Fruit fly (Drosophila melanogaster) whole organism, embryonic: ENCODE data around the gene bma.

Experiments used
- ATbp ChIP-seq: fragments of 200-800 bp; sonication (Bioruptor generic); optimal IDR thresholded peaks from 2 replicates; lab custom pipeline; 2017; ENCODE audit warnings: missing biosample characterization, mild to moderate bottlenecking, missing genetic modification characterization, missing genetic modification reagents
- Aef1 ChIP-seq: fragments of 200-800 bp; sonication (Bioruptor generic); IDR thresholded peaks from 3 replicates; pipeline ENCODE4 v1.3.6; 2022; ENCODE audit warnings: missing biosample characterization, missing genetic modification characterization
- Blimp-1 ChIP-seq: fragments of 200-800 bp; sonication (Bioruptor generic); optimal IDR thresholded peaks from 3 replicates; lab custom pipeline; 2018; ENCODE audit warnings: missing biosample characterization, missing genetic modification characterization, mild to moderate bottlenecking, moderate library complexity, missing genetic modification reagents
- CG10462 ChIP-seq: fragments of 200-800 bp; sonication (Bioruptor generic); optimal IDR thresholded peaks from 2 replicates; lab custom pipeline; 2016; ENCODE audit warnings: missing biosample characterization, missing genetic modification characterization
- CG11085 ChIP-seq: fragments of 200-800 bp; sonication (Bioruptor generic); IDR thresholded peaks from 2 replicates; pipeline ENCODE4 v1.3.6; 2022; ENCODE audit warnings: missing biosample characterization, missing genetic modification characterization
- CG11456 ChIP-seq: fragments of 200-800 bp; sonication (Bioruptor generic); IDR thresholded peaks from 3 replicates; pipeline ENCODE4 v1.3.6; 2022; ENCODE audit warnings: missing biosample characterization, missing genetic modification characterization
- CG13624 ChIP-seq: fragments of 200-800 bp; sonication (Bioruptor generic); optimal IDR thresholded peaks from 2 replicates; lab custom pipeline; 2016; ENCODE audit warnings: missing biosample characterization, missing genetic modification characterization
- CG15269 ChIP-seq: fragments of 200-800 bp; sonication (Bioruptor generic); optimal IDR thresholded peaks from 2 replicates; lab custom pipeline; 2018; ENCODE audit warnings: missing biosample characterization, mild to moderate bottlenecking, missing genetic modification characterization, moderate library complexity
- CG1529 ChIP-seq: fragments of 200-800 bp; sonication (Bioruptor generic); optimal IDR thresholded peaks from 3 replicates; lab custom pipeline; 2018; ENCODE audit warnings: missing biosample characterization, missing genetic modification characterization
- CG2199 ChIP-seq: fragments of 200-800 bp; sonication (Bioruptor generic); IDR thresholded peaks from 3 replicates; pipeline ENCODE4 v1.3.6; 2022; ENCODE audit warnings: missing biosample characterization, missing genetic modification characterization
- CG2712 ChIP-seq: fragments of 200-800 bp; optimal IDR thresholded peaks from 3 replicates; lab custom pipeline; 2019; ENCODE audit warnings: missing biosample characterization, mild to moderate bottlenecking, missing genetic modification characterization, moderate library complexity
- CG33557 ChIP-seq: fragments of 200-800 bp; sonication (Bioruptor generic); optimal IDR thresholded peaks from 2 replicates; lab custom pipeline; 2019; ENCODE audit warnings: missing biosample characterization, mild to moderate bottlenecking, missing genetic modification characterization, moderate library complexity
- CG7963 ChIP-seq: fragments of 200-800 bp; sonication (Bioruptor generic); IDR thresholded peaks from 3 replicates; pipeline ENCODE4 v1.3.6; 2022; ENCODE audit warnings: missing biosample characterization, missing genetic modification characterization; ENCODE audit not compliant: partially characterized antibody
- CG8765 ChIP-seq: fragments of 200-800 bp; sonication (Bioruptor generic); IDR thresholded peaks from 2 replicates; pipeline ENCODE4 v1.3.6; 2022; ENCODE audit warnings: missing biosample characterization, missing genetic modification characterization
- CTCF ChIP-seq: fragments of 200-800 bp; sonication (Bioruptor generic); optimal IDR thresholded peaks from 2 replicates; lab custom pipeline; 2017; ENCODE audit warnings: missing biosample characterization, mild to moderate bottlenecking, missing genetic modification characterization, moderate library complexity
- Camta ChIP-seq: fragments of 200-800 bp; sonication (Bioruptor generic); optimal IDR thresholded peaks from 2 replicates; lab custom pipeline; 2016; ENCODE audit warnings: missing biosample characterization, missing genetic modification characterization
- Dbx ChIP-seq: fragments of 200-800 bp; sonication (Bioruptor generic); IDR thresholded peaks from 3 replicates; pipeline ENCODE4 v1.3.6; 2022; ENCODE audit warnings: missing biosample characterization, missing genetic modification characterization
- Deaf1 ChIP-seq: fragments of 200-800 bp; optimal IDR thresholded peaks from 3 replicates; lab custom pipeline; 2019; ENCODE audit warnings: missing biosample characterization, mild to moderate bottlenecking, missing genetic modification characterization, moderate library complexity
- Drgx ChIP-seq: fragments of 200-800 bp; sonication (Bioruptor generic); IDR thresholded peaks from 2 replicates; pipeline ENCODE4 v1.3.6; 2022; ENCODE audit warnings: missing biosample characterization, missing genetic modification characterization
- Fer3 ChIP-seq: fragments of 200-800 bp; sonication (Bioruptor generic); optimal IDR thresholded peaks from 2 replicates; lab custom pipeline; 2018; ENCODE audit warnings: missing biosample characterization, mild to moderate bottlenecking, missing genetic modification characterization, moderate library complexity
- Hmr ChIP-seq: fragments of 200-800 bp; sonication (Bioruptor generic); optimal IDR thresholded peaks from 3 replicates; lab custom pipeline; 2017; ENCODE audit warnings: mild to moderate bottlenecking, missing biosample characterization, missing genetic modification reagents, missing genetic modification characterization
- Hr51 ChIP-seq, 2 experiments: fragments of 200-800 bp; sonication (Bioruptor generic); optimal IDR thresholded peaks; 2 replicates in 1 of 2; 3 replicates in 1 of 2; lab custom pipeline; 2016 to 2018; ENCODE audit warnings: missing biosample characterization in 2 of 2, missing genetic modification characterization in 2 of 2, mild to moderate bottlenecking in 1 of 2, moderate library complexity in 1 of 2
- Pdp1 ChIP-seq, 2 experiments: fragments of 200-800 bp; sonication (Bioruptor generic); optimal IDR thresholded peaks; 3 replicates each; lab custom pipeline; 2016; ENCODE audit warnings: missing biosample characterization in 2 of 2, missing genetic modification characterization in 2 of 2, mild to moderate bottlenecking in 1 of 2, moderate library complexity in 1 of 2
- Six4 ChIP-seq: fragments of 200-800 bp; sonication (Bioruptor generic); optimal IDR thresholded peaks from 2 replicates; lab custom pipeline; 2016; ENCODE audit warnings: missing biosample characterization, missing genetic modification characterization
- ab ChIP-seq: fragments of 200-800 bp; sonication (Bioruptor generic); optimal IDR thresholded peaks from 2 replicates; lab custom pipeline; 2016; ENCODE audit warnings: missing biosample characterization, missing genetic modification characterization
- bab2 ChIP-seq: fragments of 200-800 bp; sonication (Bioruptor generic); optimal IDR thresholded peaks from 2 replicates; lab custom pipeline; 2016; ENCODE audit warnings: missing biosample characterization, missing genetic modification characterization
- bbx ChIP-seq: fragments of 200-800 bp; sonication (Bioruptor generic); IDR thresholded peaks from 2 replicates; pipeline ENCODE4 v1.3.6; 2022; ENCODE audit warnings: missing biosample characterization, missing genetic modification characterization; ENCODE audit not compliant: partially characterized antibody
- cas ChIP-seq: fragments of 200-800 bp; sonication (Bioruptor generic); IDR thresholded peaks from 2 replicates; pipeline ENCODE4 v1.3.6; 2022; ENCODE audit warnings: missing biosample characterization, missing genetic modification characterization
- disco-r ChIP-seq: fragments of 200-800 bp; sonication (Bioruptor generic); optimal IDR thresholded peaks from 2 replicates; lab custom pipeline; 2016; ENCODE audit warnings: missing biosample characterization, missing genetic modification characterization
- dmrt99B ChIP-seq: fragments of 200-800 bp; sonication (Bioruptor generic); optimal IDR thresholded peaks from 2 replicates; lab custom pipeline; 2018; ENCODE audit warnings: missing biosample characterization, mild to moderate bottlenecking, missing genetic modification characterization, moderate library complexity
- dysf ChIP-seq: fragments of 200-800 bp; sonication (Bioruptor generic); IDR thresholded peaks from 3 replicates; pipeline ENCODE4 v1.3.6; 2022; ENCODE audit warnings: missing biosample characterization, missing genetic modification characterization
- eyg ChIP-seq: fragments of 200-800 bp; sonication (Bioruptor generic); optimal IDR thresholded peaks from 3 replicates; lab custom pipeline; 2016; ENCODE audit warnings: missing biosample characterization, missing genetic modification characterization
- gcm ChIP-seq: fragments of 200-800 bp; sonication (Bioruptor generic); optimal IDR thresholded peaks from 2 replicates; lab custom pipeline; 2019; ENCODE audit warnings: missing biosample characterization, mild to moderate bottlenecking, missing genetic modification characterization, moderate library complexity
- ind ChIP-seq: fragments of 200-800 bp; sonication (Bioruptor generic); optimal IDR thresholded peaks from 3 replicates; lab custom pipeline; 2016; ENCODE audit warnings: missing biosample characterization, missing genetic modification characterization
- mam ChIP-seq: fragments of 200-800 bp; sonication (Bioruptor generic); optimal IDR thresholded peaks from 3 replicates; lab custom pipeline; 2016; ENCODE audit warnings: missing biosample characterization, missing genetic modification characterization
- mirr ChIP-seq: fragments of 200-800 bp; sonication (Bioruptor generic); optimal IDR thresholded peaks from 3 replicates; lab custom pipeline; 2018; ENCODE audit warnings: missing biosample characterization, mild to moderate bottlenecking, missing genetic modification characterization
- nerfin-1 ChIP-seq: fragments of 200-800 bp; sonication (Bioruptor generic); optimal IDR thresholded peaks from 3 replicates; lab custom pipeline; 2019; ENCODE audit warnings: missing biosample characterization, mild to moderate bottlenecking, missing genetic modification characterization, moderate library complexity
- nerfin-2 ChIP-seq: fragments of 200-800 bp; sonication (Bioruptor generic); IDR thresholded peaks from 2 replicates; pipeline ENCODE4 v1.3.6; 2022; ENCODE audit warnings: missing biosample characterization, missing genetic modification characterization; ENCODE audit not compliant: partially characterized antibody
- nom ChIP-seq: fragments of 200-800 bp; sonication (Bioruptor generic); optimal IDR thresholded peaks from 2 replicates; lab custom pipeline; 2017; ENCODE audit warnings: missing biosample characterization, missing genetic modification characterization, mild to moderate bottlenecking, moderate library complexity, missing genetic modification reagents
- odd ChIP-seq: fragments of 200-800 bp; sonication (Bioruptor generic); optimal IDR thresholded peaks from 2 replicates; lab custom pipeline; 2017; ENCODE audit warnings: missing biosample characterization, mild to moderate bottlenecking, missing genetic modification characterization
- org-1 ChIP-seq: fragments of 200-800 bp; sonication (Bioruptor generic); optimal IDR thresholded peaks from 2 replicates; lab custom pipeline; 2017; ENCODE audit warnings: missing biosample characterization, missing genetic modification characterization
- pho ChIP-seq: fragments of 200-800 bp; sonication (Bioruptor generic); optimal IDR thresholded peaks from 2 replicates; lab custom pipeline; 2016; ENCODE audit warnings: missing biosample characterization, missing genetic modification characterization
- prd ChIP-seq, 3 experiments: fragments of >200 bp in 2 of 3; fragments of 200-800 bp in 1 of 3; sonication (Bioruptor generic) in 1 of 3; optimal IDR thresholded peaks in 2 of 3; IDR thresholded peaks in 1 of 3; 2 replicates in 2 of 3; 3 replicates in 1 of 3; pipeline versions ENCODE4 v1.3.6 to Lab custom; 2017 to 2022; ENCODE audit warnings: missing biosample characterization in 1 of 3, missing genetic modification characterization in 1 of 3
- slbo ChIP-seq: fragments of 200-800 bp; sonication (Bioruptor generic); IDR thresholded peaks from 2 replicates; pipeline ENCODE4 v1.3.6; 2022; ENCODE audit warnings: missing biosample characterization, missing genetic modification characterization
- stwl ChIP-seq: fragments of 200-800 bp; sonication (Bioruptor generic); optimal IDR thresholded peaks from 3 replicates; lab custom pipeline; 2018; ENCODE audit warnings: missing biosample characterization, mild to moderate bottlenecking, missing genetic modification characterization, moderate library complexity
- sug ChIP-seq: fragments of 200-800 bp; optimal IDR thresholded peaks from 2 replicates; lab custom pipeline; 2019; ENCODE audit warnings: missing biosample characterization, mild to moderate bottlenecking, missing genetic modification characterization, moderate library complexity
- tap ChIP-seq: fragments of 200-800 bp; optimal IDR thresholded peaks from 3 replicates; lab custom pipeline; 2019; ENCODE audit warnings: missing biosample characterization, mild to moderate bottlenecking, missing genetic modification characterization, moderate library complexity
- wdn ChIP-seq: fragments of 200-800 bp; sonication (Bioruptor generic); IDR thresholded peaks from 2 replicates; pipeline ENCODE4 v1.3.6; 2022; ENCODE audit warnings: missing biosample characterization, missing genetic modification characterization

Gene bma

dm6 chr3L:9864275-9865052 lies 43.5 kb upstream of the bma start, which contains the start of the genes iPLA2-VIA and Ciz1:
Gene iPLA2-VIA (minus strand): TSS chr3L:9864349.
Gene Ciz1 (plus strand): TSS chr3L:9864639.
- TF ChIP-seq gcm (GFP tag; lab: Kevin White, UChicago), result no peak
- TF ChIP-seq CG2712 (tag; lab: Kevin White, UChicago), result peak; percentile 61
- no peak for TF ChIP-seq pho (GFP tag; lab: Kevin White, UChicago)
- TF ChIP-seq Aef1, result no peak
- no peak for TF ChIP-seq prd (optimal IDR thresholded peaks at IDR 0.05; lab: Kevin White, UChicago)
- TF ChIP-seq prd (GFP tag; IDR thresholded peaks at IDR 0.05; lab: Robert Waterston, UW), result peak; percentile 45; the same call in 1 of the 3 replicates
- TF ChIP-seq CG15269, result no peak
- no peak for TF ChIP-seq Hmr (GFP tag; lab: Kevin White, UChicago)
- no peak for TF ChIP-seq CG8765
- TF ChIP-seq dmrt99B (tag; lab: Kevin White, UChicago), result no peak
- no peak for TF ChIP-seq Hr51 (GFP tag; optimal IDR thresholded peaks at IDR 0.05; lab: Kevin White, UChicago)
- TF ChIP-seq ind (GFP tag; lab: Kevin White, UChicago), result peak; percentile 37
- TF ChIP-seq CG13624 (GFP tag; lab: Kevin White, UChicago), result no peak
- no peak for TF ChIP-seq Drgx (GFP tag; lab: Robert Waterston, UW)
- TF ChIP-seq bab2 (GFP tag; lab: Kevin White, UChicago), result peak; percentile 28
- TF ChIP-seq ATbp (GFP tag; lab: Kevin White, UChicago), result no peak
- no peak for TF ChIP-seq mirr
- no peak for TF ChIP-seq odd (GFP tag; lab: Kevin White, UChicago)
- no peak for TF ChIP-seq Camta (GFP tag; lab: Kevin White, UChicago)
- peak; percentile 16 for TF ChIP-seq nom (GFP tag; lab: Kevin White, UChicago)
- TF ChIP-seq stwl (tag; lab: Kevin White, UChicago), result peak; percentile 50
- TF ChIP-seq bbx, result peak; percentile 70; the same call in 1 of the 2 replicates
- TF ChIP-seq CG11456 (GFP tag; lab: Robert Waterston, UW), result no peak
- TF ChIP-seq dysf (GFP tag; lab: Robert Waterston, UW), result no peak
- TF ChIP-seq nerfin-1, result peak; percentile 1
- TF ChIP-seq Blimp-1, result no peak
- no peak for TF ChIP-seq ab (GFP tag; lab: Kevin White, UChicago)
- no peak for TF ChIP-seq CG33557 (GFP tag; lab: Kevin White, UChicago)
- TF ChIP-seq slbo, result peak; percentile 52; the same call in 1 of the 2 replicates
- no peak for TF ChIP-seq Fer3 (tag; lab: Kevin White, UChicago)
- TF ChIP-seq disco-r (GFP tag; lab: Kevin White, UChicago), result no peak
- no peak for TF ChIP-seq CTCF
- TF ChIP-seq Pdp1 (GFP tag; optimal IDR thresholded peaks at IDR 0.05; lab: Kevin White, UChicago), result peak in 1 of 2 experiments; percentile 39
- TF ChIP-seq Six4 (GFP tag; lab: Kevin White, UChicago), result no peak
- peak; percentile 65; the same call in 1 of the 2 replicates for TF ChIP-seq nerfin-2 (GFP tag; lab: Robert Waterston, UW)
- no peak for TF ChIP-seq Dbx (GFP tag; lab: Robert Waterston, UW)
- TF ChIP-seq CG7963 (GFP tag; lab: Robert Waterston, UW), result peak; percentile 47; the same call in 1 of the 3 replicates
- no peak for TF ChIP-seq CG1529 (GFP tag; lab: Kevin White, UChicago)
- TF ChIP-seq CG11085 (GFP tag; lab: Robert Waterston, UW), result no peak
- TF ChIP-seq Deaf1 (tag; lab: Kevin White, UChicago), result no peak
- TF ChIP-seq CG2199 (GFP tag; lab: Robert Waterston, UW), result 0 out of 3 replicates have a peak, but pooled peaks have one; percentile 73
- TF ChIP-seq org-1 (GFP tag; lab: Kevin White, UChicago), result no peak
- TF ChIP-seq cas (GFP tag; lab: Robert Waterston, UW), result no peak
- no peak for TF ChIP-seq tap (tag; lab: Kevin White, UChicago)
- no peak for TF ChIP-seq CG10462 (GFP tag; lab: Kevin White, UChicago)
- TF ChIP-seq wdn (GFP tag; lab: Robert Waterston, UW), result no peak
- TF ChIP-seq eyg (GFP tag; lab: Kevin White, UChicago), result no peak
- peak; percentile 39 for TF ChIP-seq mam (GFP tag; lab: Kevin White, UChicago)
- TF ChIP-seq sug (tag; lab: Kevin White, UChicago), result no peak
